Fruit fly (Drosophila melanogaster) whole organism, embryonic: Measurements from ENCODE around the gene CG9449.

Experiments
- ATbp ChIP-seq: fragments of 200-800 bp; sonication (Bioruptor generic); optimal IDR thresholded peaks from 2 replicates; lab custom pipeline; 2017; ENCODE audit warnings: missing biosample characterization, mild to moderate bottlenecking, missing genetic modification characterization, missing genetic modification reagents
- CG10209 ChIP-seq: fragments of 200-800 bp; sonication (Bioruptor generic); optimal IDR thresholded peaks from 3 replicates; lab custom pipeline; 2017; ENCODE audit warnings: missing biosample characterization, mild to moderate bottlenecking, missing genetic modification characterization, missing genetic modification reagents
- CG10366 ChIP-seq: fragments of 200-800 bp; sonication (Bioruptor generic); IDR thresholded peaks from 2 replicates; pipeline ENCODE4 v1.3.6; 2022; ENCODE audit warnings: missing biosample characterization, missing genetic modification characterization
- CG11695 ChIP-seq: fragments of 200-800 bp; sonication (Bioruptor generic); IDR thresholded peaks from 3 replicates; pipeline ENCODE4 v1.3.6; 2022; ENCODE audit warnings: missing biosample characterization, missing genetic modification characterization
- CG11723 ChIP-seq: fragments of 200-800 bp; sonication (Bioruptor generic); optimal IDR thresholded peaks from 2 replicates; lab custom pipeline; 2017; ENCODE audit warnings: missing biosample characterization, mild to moderate bottlenecking, missing genetic modification characterization
- CG12391 ChIP-seq: fragments of 200-800 bp; sonication (Bioruptor generic); optimal IDR thresholded peaks from 3 replicates; lab custom pipeline; 2018; ENCODE audit warnings: missing biosample characterization, mild to moderate bottlenecking, missing genetic modification characterization, moderate library complexity
- CG13287 ChIP-seq: fragments of 200-800 bp; sonication (Bioruptor generic); IDR thresholded peaks from 2 replicates; pipeline ENCODE4 v1.3.6; 2022; ENCODE audit warnings: missing biosample characterization, missing genetic modification characterization; ENCODE audit not compliant: partially characterized antibody
- CG16863 ChIP-seq: fragments of 200-800 bp; sonication (Bioruptor generic); optimal IDR thresholded peaks from 3 replicates; lab custom pipeline; 2016; ENCODE audit warnings: missing biosample characterization, missing genetic modification characterization
- CG17361 ChIP-seq: fragments of 200-800 bp; sonication (Bioruptor generic); IDR thresholded peaks from 3 replicates; pipeline ENCODE4 v1.3.6; 2022; ENCODE audit warnings: missing biosample characterization, missing genetic modification characterization
- CG32772 ChIP-seq: fragments of 200-800 bp; sonication (Bioruptor generic); IDR thresholded peaks from 2 replicates; pipeline ENCODE4 v1.3.6; 2022; ENCODE audit warnings: missing biosample characterization, missing genetic modification characterization
- CG3995 ChIP-seq: fragments of 200-800 bp; sonication (Bioruptor generic); optimal IDR thresholded peaks from 3 replicates; lab custom pipeline; 2016; ENCODE audit warnings: missing biosample characterization, missing genetic modification characterization
- CG4404 ChIP-seq: fragments of 200-800 bp; sonication (Bioruptor generic); IDR thresholded peaks from 2 replicates; pipeline ENCODE4 v1.3.6; 2022; ENCODE audit warnings: missing biosample characterization, missing genetic modification characterization
- CG4424 ChIP-seq: fragments of 200-800 bp; sonication (Bioruptor generic); optimal IDR thresholded peaks from 3 replicates; lab custom pipeline; 2016; ENCODE audit warnings: missing biosample characterization, missing genetic modification characterization
- CG4730 ChIP-seq: fragments of 200-800 bp; sonication (Bioruptor generic); IDR thresholded peaks from 2 replicates; pipeline ENCODE4 v1.3.6; 2022; ENCODE audit warnings: missing biosample characterization, missing genetic modification characterization
- CG4854 ChIP-seq: fragments of 200-800 bp; sonication (Bioruptor generic); optimal IDR thresholded peaks from 2 replicates; lab custom pipeline; 2016; ENCODE audit warnings: missing biosample characterization, missing genetic modification characterization, inconsistent platforms
- CG7556 ChIP-seq: fragments of 200-800 bp; sonication (Bioruptor generic); optimal IDR thresholded peaks from 2 replicates; lab custom pipeline; 2017; ENCODE audit warnings: missing biosample characterization, mild to moderate bottlenecking, missing genetic modification characterization
- CG7839 ChIP-seq: fragments of 200-800 bp; sonication (Bioruptor generic); optimal IDR thresholded peaks from 3 replicates; lab custom pipeline; 2018; ENCODE audit warnings: missing biosample characterization, mild to moderate bottlenecking, missing genetic modification characterization, moderate library complexity
- CG8290 ChIP-seq, 3 experiments: fragments of 200-800 bp; sonication (Bioruptor generic); optimal IDR thresholded peaks; 2 replicates each; lab custom pipeline; 2016 to 2019; ENCODE audit warnings: missing biosample characterization in 3 of 3, missing genetic modification characterization in 3 of 3, mild to moderate bottlenecking in 2 of 3, moderate library complexity in 1 of 3
- Camta ChIP-seq: fragments of 200-800 bp; sonication (Bioruptor generic); optimal IDR thresholded peaks from 2 replicates; lab custom pipeline; 2016; ENCODE audit warnings: missing biosample characterization, missing genetic modification characterization
- Gsc ChIP-seq: fragments of 200-800 bp; sonication (Bioruptor generic); IDR thresholded peaks from 2 replicates; pipeline ENCODE4 v1.3.6; 2022; ENCODE audit warnings: missing biosample characterization, missing genetic modification characterization
- H2.0 ChIP-seq: fragments of 200-800 bp; sonication (Bioruptor generic); IDR thresholded peaks from 2 replicates; pipeline ENCODE4 v1.3.6; 2022; ENCODE audit warnings: missing biosample characterization, missing genetic modification characterization
- HLH3B ChIP-seq: fragments of 200-800 bp; sonication (Bioruptor generic); IDR thresholded peaks from 2 replicates; pipeline ENCODE4 v1.3.6; 2022; ENCODE audit warnings: missing biosample characterization, missing genetic modification characterization
- Hr78 ChIP-seq, 2 experiments: fragments of 200-800 bp in 1 of 2; fragments of >200 bp in 1 of 2; sonication (Bioruptor generic) in 1 of 2; optimal IDR thresholded peaks; 2 replicates each; lab custom pipeline; 2017 to 2019; ENCODE audit warnings: missing biosample characterization in 2 of 2, missing genetic modification characterization in 2 of 2, mild to moderate bottlenecking in 1 of 2, moderate library complexity in 1 of 2
- Neu2 ChIP-seq: fragments of 200-800 bp; sonication (Bioruptor generic); optimal IDR thresholded peaks from 3 replicates; lab custom pipeline; 2016; ENCODE audit warnings: missing biosample characterization, missing genetic modification characterization, borderline replicate concordance
- Xrp1 ChIP-seq: fragments of 200-800 bp; sonication (Bioruptor generic); IDR thresholded peaks from 2 replicates; pipeline ENCODE4 v1.3.6; 2022; ENCODE audit warnings: missing biosample characterization, missing genetic modification characterization
- abd-A ChIP-seq: fragments of 200-800 bp; sonication (Bioruptor generic); optimal IDR thresholded peaks from 3 replicates; lab custom pipeline; 2019; ENCODE audit warnings: missing biosample characterization, mild to moderate bottlenecking, missing genetic modification characterization, moderate library complexity
- ap ChIP-seq: fragments of 200-800 bp; sonication (Bioruptor generic); IDR thresholded peaks from 2 replicates; pipeline ENCODE4 v1.3.6; 2022; ENCODE audit warnings: missing biosample characterization, missing genetic modification characterization
- cato ChIP-seq: fragments of 200-800 bp; sonication (Bioruptor generic); optimal IDR thresholded peaks from 2 replicates; lab custom pipeline; 2016; ENCODE audit warnings: missing biosample characterization, missing genetic modification characterization, borderline replicate concordance
- chn ChIP-seq: fragments of 200-800 bp; sonication (Bioruptor generic); optimal IDR thresholded peaks from 2 replicates; lab custom pipeline; 2016; ENCODE audit warnings: missing biosample characterization, missing genetic modification characterization
- crc ChIP-seq: fragments of 200-800 bp; sonication (Bioruptor generic); optimal IDR thresholded peaks from 2 replicates; lab custom pipeline; 2016; ENCODE audit warnings: missing biosample characterization, missing genetic modification characterization
- cwo ChIP-seq: fragments of 200-800 bp; sonication (Bioruptor generic); optimal IDR thresholded peaks from 3 replicates; lab custom pipeline; 2017; ENCODE audit warnings: missing biosample characterization, missing genetic modification characterization, mild to moderate bottlenecking, moderate library complexity, missing genetic modification reagents
- disco-r ChIP-seq: fragments of 200-800 bp; sonication (Bioruptor generic); optimal IDR thresholded peaks from 2 replicates; lab custom pipeline; 2016; ENCODE audit warnings: missing biosample characterization, missing genetic modification characterization
- dmrt99B ChIP-seq: fragments of 200-800 bp; sonication (Bioruptor generic); optimal IDR thresholded peaks from 2 replicates; lab custom pipeline; 2018; ENCODE audit warnings: missing biosample characterization, mild to moderate bottlenecking, missing genetic modification characterization, moderate library complexity
- nom ChIP-seq: fragments of 200-800 bp; sonication (Bioruptor generic); optimal IDR thresholded peaks from 2 replicates; lab custom pipeline; 2017; ENCODE audit warnings: missing biosample characterization, missing genetic modification characterization, mild to moderate bottlenecking, moderate library complexity, missing genetic modification reagents
- pita ChIP-seq: fragments of 200-800 bp; sonication (Bioruptor generic); optimal IDR thresholded peaks from 2 replicates; lab custom pipeline; 2017; ENCODE audit warnings: missing biosample characterization, mild to moderate bottlenecking, missing genetic modification characterization
- prd ChIP-seq, 3 experiments: fragments of >200 bp in 2 of 3; fragments of 200-800 bp in 1 of 3; sonication (Bioruptor generic) in 1 of 3; optimal IDR thresholded peaks in 2 of 3; IDR thresholded peaks in 1 of 3; 2 replicates in 2 of 3; 3 replicates in 1 of 3; pipeline versions ENCODE4 v1.3.6 to Lab custom; 2017 to 2022; ENCODE audit warnings: missing biosample characterization in 1 of 3, missing genetic modification characterization in 1 of 3
- row ChIP-seq: fragments of 200-800 bp; sonication (Bioruptor generic); IDR thresholded peaks from 3 replicates; pipeline ENCODE4 v1.3.6; 2022; ENCODE audit warnings: missing biosample characterization, missing genetic modification characterization
- sd ChIP-seq: fragments of 200-800 bp; sonication (Bioruptor generic); optimal IDR thresholded peaks from 3 replicates; lab custom pipeline; 2018; ENCODE audit warnings: missing biosample characterization, mild to moderate bottlenecking, missing genetic modification characterization, moderate library complexity
- sens-2 ChIP-seq: fragments of 200-800 bp; sonication (Bioruptor generic); IDR thresholded peaks from 2 replicates; pipeline ENCODE4 v1.3.6; 2022; ENCODE audit warnings: missing biosample characterization, missing genetic modification characterization
- stwl ChIP-seq: fragments of 200-800 bp; sonication (Bioruptor generic); optimal IDR thresholded peaks from 3 replicates; lab custom pipeline; 2018; ENCODE audit warnings: missing biosample characterization, mild to moderate bottlenecking, missing genetic modification characterization, moderate library complexity
- tll ChIP-seq, 2 experiments: fragments of 200-800 bp in 1 of 2; fragments of >200 bp in 1 of 2; sonication (Bioruptor generic) in 1 of 2; optimal IDR thresholded peaks; 2 replicates each; lab custom pipeline; 2017 to 2019; ENCODE audit warnings: missing biosample characterization in 2 of 2, missing genetic modification characterization in 2 of 2, mild to moderate bottlenecking in 1 of 2, moderate library complexity in 1 of 2
- twi ChIP-seq: fragments of 200-800 bp; optimal IDR thresholded peaks from 2 replicates; lab custom pipeline; 2019; ENCODE audit warnings: missing biosample characterization, mild to moderate bottlenecking, missing genetic modification characterization, moderate library complexity
- tx ChIP-seq: fragments of 200-800 bp; sonication (Bioruptor generic); optimal IDR thresholded peaks from 2 replicates; lab custom pipeline; 2016; ENCODE audit warnings: missing biosample characterization, missing genetic modification characterization
- usp ChIP-seq: fragments of >200 bp; optimal IDR thresholded peaks from 2 replicates; lab custom pipeline; 2017; ENCODE audit warnings: missing biosample characterization, missing genetic modification characterization
- vvl ChIP-seq: fragments of 200-800 bp; sonication (Bioruptor generic); IDR thresholded peaks from 2 replicates; pipeline ENCODE4 v1.3.6; 2022; ENCODE audit warnings: missing biosample characterization, missing genetic modification characterization
- wek ChIP-seq: fragments of 200-800 bp; sonication (Bioruptor generic); optimal IDR thresholded peaks from 3 replicates; lab custom pipeline; 2018; ENCODE audit warnings: missing biosample characterization, mild to moderate bottlenecking, missing genetic modification characterization, moderate library complexity
- zf30C ChIP-seq: fragments of 200-800 bp; sonication (Bioruptor generic); optimal IDR thresholded peaks from 3 replicates; lab custom pipeline; 2018; ENCODE audit warnings: missing biosample characterization, mild to moderate bottlenecking, missing genetic modification characterization

The CG9449 gene

DNA sequence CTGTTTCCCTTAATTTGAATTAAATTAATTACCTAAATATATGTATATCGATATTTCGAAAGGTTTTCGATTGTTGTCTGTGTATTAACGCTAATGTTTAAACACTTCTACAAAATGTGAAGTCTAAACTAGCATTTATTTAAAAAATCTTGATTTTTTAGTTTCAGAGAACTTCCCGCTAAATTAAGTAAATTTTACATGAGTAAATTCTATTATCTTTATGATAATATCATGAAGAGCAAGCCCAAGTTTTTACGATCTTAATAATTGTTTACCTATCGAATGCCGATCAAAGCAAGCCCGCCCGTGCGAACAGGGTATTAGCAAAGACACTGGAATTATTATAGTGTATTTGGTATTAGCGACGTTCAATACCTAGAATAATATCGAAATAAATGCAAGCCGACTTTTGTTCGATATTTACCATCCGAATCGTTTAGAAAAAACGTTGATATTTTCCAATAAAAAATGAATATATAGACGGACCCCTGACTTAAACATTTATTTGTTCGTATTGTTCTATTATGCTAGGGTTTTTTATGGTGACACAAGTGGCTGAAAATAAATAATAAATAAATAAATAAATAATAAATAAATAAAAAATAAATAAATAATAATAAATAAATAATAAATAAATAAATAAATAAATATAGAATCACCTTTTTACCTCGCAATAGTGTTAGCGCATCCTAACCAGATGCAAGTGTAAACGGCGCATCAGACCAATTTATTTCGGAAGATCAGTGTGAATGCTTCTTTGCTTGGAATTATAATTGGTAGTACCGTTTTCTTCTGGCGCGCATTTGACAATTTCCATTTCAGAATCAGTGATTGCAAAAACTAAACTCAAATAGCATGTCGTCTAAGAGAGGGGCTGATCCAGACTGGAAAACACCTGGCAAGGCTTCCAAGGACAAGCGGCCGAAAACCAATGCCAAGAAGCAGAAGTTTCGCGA is 50.9 kb downstream of the CG9449 start, which contains the start of the genes CG33062 and Chd3 (continued):
- TF ChIP-seq Neu2 (GFP tag; lab: Kevin White, UChicago): no peak
- TF ChIP-seq CG32772 (GFP tag; lab: Robert Waterston, UW): peak; percentile 35; the same call in 1 of the 2 replicates
- TF ChIP-seq stwl (tag; lab: Kevin White, UChicago): peak; percentile 16
- TF ChIP-seq nom (GFP tag; lab: Kevin White, UChicago): no peak
- TF ChIP-seq CG4854 (GFP tag; lab: Kevin White, UChicago): no peak
- no peak for TF ChIP-seq disco-r (GFP tag; lab: Kevin White, UChicago)
- peak; percentile 31 for TF ChIP-seq CG10209 (GFP tag; lab: Kevin White, UChicago)
- no peak for TF ChIP-seq CG8290 (GFP tag; optimal IDR thresholded peaks at IDR 0.05; lab: Kevin White, UChicago)
- TF ChIP-seq CG8290 (tag; optimal IDR thresholded peaks at IDR 0.05; lab: Kevin White, UChicago): no peak
- no peak for TF ChIP-seq sens-2 (GFP tag; lab: Robert Waterston, UW)
- TF ChIP-seq Hr78 (GFP tag; optimal IDR thresholded peaks at IDR 0.05; lab: Kevin White, UChicago): no peak
- TF ChIP-seq abd-A (tag; lab: Kevin White, UChicago): no peak
- TF ChIP-seq ap: no peak
- TF ChIP-seq CG11695 (GFP tag; lab: Robert Waterston, UW): no peak
- 0 out of 2 replicates have a peak, but pooled peaks have one; percentile 9 for TF ChIP-seq CG4730 (GFP tag; lab: Robert Waterston, UW)
- TF ChIP-seq HLH3B (GFP tag; lab: Robert Waterston, UW): no peak
- no peak; the same call in 1 of the 2 replicates for TF ChIP-seq vvl
- no peak for TF ChIP-seq Camta (GFP tag; lab: Kevin White, UChicago)
- no peak for TF ChIP-seq crc (GFP tag; lab: Kevin White, UChicago)
- peak; percentile 75; the same call in 2 of the 3 replicates for TF ChIP-seq CG17361 (GFP tag; lab: Robert Waterston, UW)
- TF ChIP-seq Gsc: no peak
- no peak; the same call in 1 of the 2 replicates for TF ChIP-seq CG10366 (GFP tag; lab: Robert Waterston, UW)
- no peak for TF ChIP-seq pita (GFP tag; lab: Kevin White, UChicago)
- TF ChIP-seq CG13287 (GFP tag; lab: Robert Waterston, UW): no peak
- TF ChIP-seq H2.0 (GFP tag; lab: Robert Waterston, UW): no peak
- TF ChIP-seq CG12391 (tag; lab: Kevin White, UChicago): peak; percentile 39
- no peak for TF ChIP-seq cato (GFP tag; lab: Kevin White, UChicago)
- no peak for TF ChIP-seq cwo (GFP tag; lab: Kevin White, UChicago)
- TF ChIP-seq CG11723 (GFP tag; lab: Kevin White, UChicago): no peak
- TF ChIP-seq CG7556 (GFP tag; lab: Kevin White, UChicago): no peak
- TF ChIP-seq row (GFP tag; lab: Robert Waterston, UW): peak; percentile 79
- peak; percentile 33 for TF ChIP-seq CG7839 (tag; lab: Kevin White, UChicago)
- TF ChIP-seq CG4404 (GFP tag; lab: Robert Waterston, UW): peak; percentile 49; the same call in 1 of the 2 replicates
- TF ChIP-seq zf30C (GFP tag; lab: Kevin White, UChicago): peak; percentile 2
- TF ChIP-seq ATbp (GFP tag; lab: Kevin White, UChicago): no peak
- no peak for TF ChIP-seq Xrp1
- no peak for TF ChIP-seq CG3995
- no peak for TF ChIP-seq twi (tag; lab: Kevin White, UChicago)
- no peak for TF ChIP-seq usp (GFP tag; lab: Kevin White, UChicago)
- no peak for TF ChIP-seq CG4424
- no peak for TF ChIP-seq tx
- TF ChIP-seq dmrt99B (tag; lab: Kevin White, UChicago): no peak
- no peak for TF ChIP-seq sd (tag; lab: Kevin White, UChicago)
- TF ChIP-seq CG16863 (GFP tag; lab: Kevin White, UChicago): no peak
- no peak for TF ChIP-seq chn (GFP tag; lab: Kevin White, UChicago)
- TF ChIP-seq tll (GFP tag; optimal IDR thresholded peaks at IDR 0.05; lab: Kevin White, UChicago): no peak
- TF ChIP-seq prd (optimal IDR thresholded peaks at IDR 0.05; lab: Kevin White, UChicago): no peak
- peak; percentile 32; the same call in 1 of the 3 replicates for TF ChIP-seq prd (GFP tag; IDR thresholded peaks at IDR 0.05; lab: Robert Waterston, UW)
- TF ChIP-seq wek (GFP tag; lab: Kevin White, UChicago): no peak
